Worm (Caenorhabditis elegans) whole organism, late embryonic: ENCODE data around the gene erd-2.1.

Experiments used
- T23F11.4 ChIP-seq: fragments of 200-800 bp; sonication (Bioruptor generic); optimal IDR thresholded peaks from 2 replicates; lab custom pipeline; 2018; ENCODE audit warnings: mild to moderate bottlenecking, missing genetic modification characterization, missing compliant biosample characterization
- ama-1 ChIP-seq: fragments of 150-350 bp; optimal IDR thresholded peaks from 2 replicates; lab custom pipeline; 2014
- ceh-19 ChIP-seq: fragments of 200-800 bp; sonication (Bioruptor generic); optimal IDR thresholded peaks from 2 replicates; lab custom pipeline; 2018; ENCODE audit warnings: mild to moderate bottlenecking, missing genetic modification characterization, missing compliant biosample characterization
- ceh-22 ChIP-seq: sonication (generic microtip); optimal IDR thresholded peaks from 2 replicates; lab custom pipeline; 2017; ENCODE audit warnings: missing biosample characterization, missing genetic modification characterization
- fkh-6 ChIP-seq: sonication (generic microtip); optimal IDR thresholded peaks from 2 replicates; lab custom pipeline; 2016; ENCODE audit warnings: missing genetic modification characterization, missing compliant biosample characterization
- nhr-11 ChIP-seq: fragments of 150-350 bp; optimal IDR thresholded peaks from 2 replicates; lab custom pipeline; 2014; ENCODE audit warnings: missing biosample characterization, missing genetic modification characterization
- pha-4 ChIP-seq: fragments of 150-350 bp; optimal IDR thresholded peaks from 2 replicates; lab custom pipeline; 2018; ENCODE audit warnings: missing biosample characterization, missing genetic modification reagents, missing genetic modification characterization
- sox-4 ChIP-seq: sonication (generic microtip); optimal IDR thresholded peaks from 2 replicates; lab custom pipeline; 2017; ENCODE audit warnings: mild to moderate bottlenecking, missing genetic modification characterization, inconsistent platforms, missing compliant biosample characterization

ce11 chrX:10183695-10184094 is 25.1 kb upstream of the erd-2.1 start, which contains the start of gene arrd-28:
- TF ChIP-seq pha-4 (tag; lab: Kevin White, UChicago) (no peak), ama-1 (lab: Kevin White, UChicago) (no peak), ceh-22 (tag; lab: Kevin White, UChicago) (no peak), T23F11.4 (GFP tag; lab: Kevin White, UChicago) (no peak), fkh-6 (tag; lab: Kevin White, UChicago) (no peak), ceh-19 (GFP tag; lab: Kevin White, UChicago) (no peak), nhr-11 (no peak), sox-4 (tag; lab: Kevin White, UChicago) (no peak)
